Fruit fly (Drosophila melanogaster) whole organism, embryonic: ENCODE measurements around the gene Slimp.

Experiments used
- BtbVII ChIP-seq: fragments of 200-800 bp; sonication (Bioruptor generic); optimal IDR thresholded peaks from 3 replicates; lab custom pipeline; 2017; ENCODE audit warnings: missing biosample characterization, mild to moderate bottlenecking, missing genetic modification characterization
- CG10267 ChIP-seq: fragments of 200-800 bp; sonication (Bioruptor generic); optimal IDR thresholded peaks from 2 replicates; lab custom pipeline; 2018; ENCODE audit warnings: missing biosample characterization, mild to moderate bottlenecking, missing genetic modification characterization, moderate library complexity
- CG10654 ChIP-seq: fragments of 200-800 bp; sonication (Bioruptor generic); optimal IDR thresholded peaks from 2 replicates; lab custom pipeline; 2016; ENCODE audit warnings: missing biosample characterization, missing genetic modification characterization
- CG11723 ChIP-seq: fragments of 200-800 bp; sonication (Bioruptor generic); optimal IDR thresholded peaks from 2 replicates; lab custom pipeline; 2017; ENCODE audit warnings: missing biosample characterization, mild to moderate bottlenecking, missing genetic modification characterization
- CG12071 ChIP-seq: fragments of 200-800 bp; sonication (Bioruptor generic); optimal IDR thresholded peaks from 3 replicates; lab custom pipeline; 2018; ENCODE audit warnings: missing biosample characterization, mild to moderate bottlenecking, missing genetic modification characterization
- CG12104 ChIP-seq: fragments of 200-800 bp; sonication (Bioruptor generic); optimal IDR thresholded peaks from 3 replicates; lab custom pipeline; 2016; ENCODE audit warnings: missing biosample characterization, missing genetic modification characterization
- CG12659 ChIP-seq: fragments of 200-800 bp; sonication (Bioruptor generic); optimal IDR thresholded peaks from 3 replicates; lab custom pipeline; 2017; ENCODE audit warnings: mild to moderate bottlenecking, missing biosample characterization, missing genetic modification reagents, missing genetic modification characterization
- CG13624 ChIP-seq: fragments of 200-800 bp; sonication (Bioruptor generic); optimal IDR thresholded peaks from 2 replicates; lab custom pipeline; 2016; ENCODE audit warnings: missing biosample characterization, missing genetic modification characterization
- CG14014 ChIP-seq: fragments of 200-800 bp; sonication (Bioruptor generic); IDR thresholded peaks from 2 replicates; pipeline ENCODE4 v1.3.6; 2022; ENCODE audit warnings: missing biosample characterization, missing genetic modification characterization
- CG17385 ChIP-seq: fragments of 200-800 bp; sonication (Bioruptor generic); optimal IDR thresholded peaks from 3 replicates; lab custom pipeline; 2018; ENCODE audit warnings: missing biosample characterization, mild to moderate bottlenecking, missing genetic modification characterization
- CG18599 ChIP-seq: fragments of 200-800 bp; sonication (Bioruptor generic); optimal IDR thresholded peaks from 3 replicates; lab custom pipeline; 2017; ENCODE audit warnings: missing biosample characterization, missing genetic modification characterization, mild to moderate bottlenecking, moderate library complexity, missing genetic modification reagents
- CG3281 ChIP-seq: fragments of 200-800 bp; sonication (Bioruptor generic); optimal IDR thresholded peaks from 3 replicates; lab custom pipeline; 2017; ENCODE audit warnings: missing biosample characterization, mild to moderate bottlenecking, missing genetic modification characterization
- CG33557 ChIP-seq: fragments of 200-800 bp; sonication (Bioruptor generic); optimal IDR thresholded peaks from 2 replicates; lab custom pipeline; 2019; ENCODE audit warnings: missing biosample characterization, mild to moderate bottlenecking, missing genetic modification characterization, moderate library complexity
- CG34376 ChIP-seq: fragments of 200-800 bp; sonication (Bioruptor generic); optimal IDR thresholded peaks from 2 replicates; lab custom pipeline; 2018; ENCODE audit warnings: missing biosample characterization, mild to moderate bottlenecking, missing genetic modification characterization
- CG3838 ChIP-seq: fragments of 200-800 bp; sonication (Bioruptor generic); optimal IDR thresholded peaks from 3 replicates; lab custom pipeline; 2016; ENCODE audit warnings: missing biosample characterization, missing genetic modification characterization
- CG9609 ChIP-seq: fragments of 200-800 bp; sonication (Bioruptor generic); optimal IDR thresholded peaks from 3 replicates; lab custom pipeline; 2016; ENCODE audit warnings: missing biosample characterization, missing genetic modification characterization
- Fer1 ChIP-seq: fragments of 200-800 bp; sonication (Bioruptor generic); optimal IDR thresholded peaks from 2 replicates; lab custom pipeline; 2017; ENCODE audit warnings: missing biosample characterization, mild to moderate bottlenecking, missing genetic modification characterization
- Fer2 ChIP-seq: fragments of 200-800 bp; sonication (Bioruptor generic); optimal IDR thresholded peaks from 2 replicates; lab custom pipeline; 2018; ENCODE audit warnings: missing biosample characterization, mild to moderate bottlenecking, missing genetic modification characterization, moderate library complexity
- Fer3 ChIP-seq: fragments of 200-800 bp; sonication (Bioruptor generic); optimal IDR thresholded peaks from 2 replicates; lab custom pipeline; 2018; ENCODE audit warnings: missing biosample characterization, mild to moderate bottlenecking, missing genetic modification characterization, moderate library complexity
- GATAe ChIP-seq: fragments of 200-800 bp; sonication (Bioruptor generic); conservative IDR thresholded peaks from 2 replicates; pipeline ENCODE4 v1.3.6; 2022; ENCODE audit warnings: missing biosample characterization, missing genetic modification characterization
- Hmr ChIP-seq: fragments of 200-800 bp; sonication (Bioruptor generic); optimal IDR thresholded peaks from 3 replicates; lab custom pipeline; 2017; ENCODE audit warnings: mild to moderate bottlenecking, missing biosample characterization, missing genetic modification reagents, missing genetic modification characterization
- Hr51 ChIP-seq, 2 experiments: fragments of 200-800 bp; sonication (Bioruptor generic); optimal IDR thresholded peaks; 2 replicates in 1 of 2; 3 replicates in 1 of 2; lab custom pipeline; 2016 to 2018; ENCODE audit warnings: missing biosample characterization in 2 of 2, missing genetic modification characterization in 2 of 2, mild to moderate bottlenecking in 1 of 2, moderate library complexity in 1 of 2
- Poxn ChIP-seq: fragments of 200-800 bp; sonication (Bioruptor generic); IDR thresholded peaks from 2 replicates; pipeline ENCODE4 v1.3.6; 2022; ENCODE audit warnings: missing biosample characterization, missing genetic modification characterization
- Side ChIP-seq: fragments of 200-800 bp; sonication (Bioruptor generic); optimal IDR thresholded peaks from 2 replicates; lab custom pipeline; 2016; ENCODE audit warnings: missing biosample characterization, missing genetic modification characterization
- Sin3A ChIP-seq: fragments of >200 bp; optimal IDR thresholded peaks from 2 replicates; lab custom pipeline; 2018
- aop ChIP-seq: fragments of 200-800 bp; sonication (Bioruptor generic); IDR thresholded peaks from 2 replicates; pipeline ENCODE4 v1.3.6; 2022; ENCODE audit warnings: missing biosample characterization, missing genetic modification characterization
- br ChIP-seq: fragments of >200 bp; optimal IDR thresholded peaks from 2 replicates; lab custom pipeline; 2017
- caup ChIP-seq: fragments of 200-800 bp; sonication (Bioruptor generic); optimal IDR thresholded peaks from 3 replicates; lab custom pipeline; 2017; ENCODE audit warnings: missing biosample characterization, mild to moderate bottlenecking, missing genetic modification characterization, moderate library complexity; ENCODE audit not compliant: severe bottlenecking
- cwo ChIP-seq: fragments of 200-800 bp; sonication (Bioruptor generic); optimal IDR thresholded peaks from 3 replicates; lab custom pipeline; 2017; ENCODE audit warnings: missing biosample characterization, missing genetic modification characterization, mild to moderate bottlenecking, moderate library complexity, missing genetic modification reagents
- dpn ChIP-seq, 2 experiments: fragments of 200-800 bp; sonication (Bioruptor generic); optimal IDR thresholded peaks; 3 replicates each; lab custom pipeline; 2016; ENCODE audit warnings: missing biosample characterization in 2 of 2, missing genetic modification characterization in 2 of 2
- gem ChIP-seq: fragments of 200-800 bp; sonication (Bioruptor generic); optimal IDR thresholded peaks from 2 replicates; lab custom pipeline; 2019; ENCODE audit warnings: missing biosample characterization, mild to moderate bottlenecking, missing genetic modification characterization, moderate library complexity
- gfzf ChIP-seq: fragments of 200-800 bp; sonication (Bioruptor generic); optimal IDR thresholded peaks from 2 replicates; lab custom pipeline; 2016; ENCODE audit warnings: missing biosample characterization, mild to moderate bottlenecking, missing genetic modification characterization, moderate library complexity
- grau ChIP-seq: fragments of 200-800 bp; optimal IDR thresholded peaks from 3 replicates; lab custom pipeline; 2019; ENCODE audit warnings: missing biosample characterization, mild to moderate bottlenecking, missing genetic modification characterization, moderate library complexity
- gro ChIP-seq: fragments of 200-800 bp; sonication (Bioruptor generic); optimal IDR thresholded peaks from 2 replicates; lab custom pipeline; 2016; ENCODE audit warnings: missing biosample characterization, missing genetic modification characterization
- jumu ChIP-seq: fragments of 200-800 bp; sonication (Bioruptor generic); optimal IDR thresholded peaks from 3 replicates; lab custom pipeline; 2016; ENCODE audit warnings: missing biosample characterization, missing genetic modification characterization
- ken ChIP-seq: fragments of 200-800 bp; sonication (Bioruptor generic); IDR thresholded peaks from 3 replicates; pipeline ENCODE4 v1.3.6; 2022; ENCODE audit warnings: missing biosample characterization, missing genetic modification characterization
- nmo ChIP-seq: fragments of 200-800 bp; sonication (Bioruptor generic); optimal IDR thresholded peaks from 2 replicates; lab custom pipeline; 2018; ENCODE audit warnings: missing biosample characterization, mild to moderate bottlenecking, missing genetic modification characterization, moderate library complexity
- nom ChIP-seq: fragments of 200-800 bp; sonication (Bioruptor generic); optimal IDR thresholded peaks from 2 replicates; lab custom pipeline; 2017; ENCODE audit warnings: missing biosample characterization, missing genetic modification characterization, mild to moderate bottlenecking, moderate library complexity, missing genetic modification reagents
- odd ChIP-seq: fragments of 200-800 bp; sonication (Bioruptor generic); optimal IDR thresholded peaks from 2 replicates; lab custom pipeline; 2017; ENCODE audit warnings: missing biosample characterization, mild to moderate bottlenecking, missing genetic modification characterization
- onecut ChIP-seq: fragments of 200-800 bp; sonication (Bioruptor generic); IDR thresholded peaks from 2 replicates; pipeline ENCODE4 v1.3.6; 2022; ENCODE audit warnings: missing biosample characterization, missing genetic modification characterization
- pho ChIP-seq: fragments of 200-800 bp; sonication (Bioruptor generic); optimal IDR thresholded peaks from 2 replicates; lab custom pipeline; 2016; ENCODE audit warnings: missing biosample characterization, missing genetic modification characterization
- run ChIP-seq: fragments of 200-800 bp; sonication (Bioruptor generic); optimal IDR thresholded peaks from 3 replicates; lab custom pipeline; 2018; ENCODE audit warnings: missing biosample characterization, mild to moderate bottlenecking, missing genetic modification characterization
- tio ChIP-seq: fragments of 200-800 bp; sonication (Bioruptor generic); optimal IDR thresholded peaks from 2 replicates; lab custom pipeline; 2017; ENCODE audit warnings: missing biosample characterization, missing genetic modification characterization, inconsistent platforms
- tna ChIP-seq: fragments of 200-800 bp; sonication (Bioruptor generic); IDR thresholded peaks from 2 replicates; pipeline ENCODE4 v1.3.6; 2022; ENCODE audit warnings: missing biosample characterization, missing genetic modification characterization; ENCODE audit not compliant: partially characterized antibody
- trem ChIP-seq: fragments of 200-800 bp; optimal IDR thresholded peaks from 3 replicates; lab custom pipeline; 2019; ENCODE audit warnings: missing biosample characterization, mild to moderate bottlenecking, missing genetic modification characterization, moderate library complexity
- unc-4 ChIP-seq: fragments of 200-800 bp; sonication (Bioruptor generic); IDR thresholded peaks from 2 replicates; pipeline ENCODE4 v1.3.6; 2022; ENCODE audit warnings: missing biosample characterization, missing genetic modification characterization; ENCODE audit not compliant: partially characterized antibody
- wek ChIP-seq: fragments of 200-800 bp; sonication (Bioruptor generic); optimal IDR thresholded peaks from 3 replicates; lab custom pipeline; 2018; ENCODE audit warnings: missing biosample characterization, mild to moderate bottlenecking, missing genetic modification characterization, moderate library complexity
- zf30C ChIP-seq: fragments of 200-800 bp; sonication (Bioruptor generic); optimal IDR thresholded peaks from 3 replicates; lab custom pipeline; 2018; ENCODE audit warnings: missing biosample characterization, mild to moderate bottlenecking, missing genetic modification characterization

The Slimp gene

dm6 chr3R:24106059-24106631 lies 42.6 kb downstream of the Slimp start (continued):
- no peak for TF ChIP-seq GATAe
- TF ChIP-seq CG18599 (GFP tag; lab: Kevin White, UChicago) = peak; percentile 76
- TF ChIP-seq CG33557 (GFP tag; lab: Kevin White, UChicago) = no peak
- TF ChIP-seq aop (GFP tag; lab: Robert Waterston, UW) = no peak
- peak; percentile 6 for TF ChIP-seq odd (GFP tag; lab: Kevin White, UChicago)
- peak; percentile 39 for TF ChIP-seq CG3838 (GFP tag; lab: Kevin White, UChicago)
- peak; percentile 19 for TF ChIP-seq Fer2 (tag; lab: Kevin White, UChicago)
- peak; percentile 42 to 59 for TF ChIP-seq dpn (GFP tag; optimal IDR thresholded peaks at IDR 0.05; lab: Kevin White, UChicago)
- peak; percentile 76 for TF ChIP-seq Fer1
- no peak for TF ChIP-seq CG12104 (GFP tag; lab: Kevin White, UChicago)
- TF ChIP-seq gem = peak; percentile 51
- no peak for TF ChIP-seq CG34376 (GFP tag; lab: Kevin White, UChicago)
- TF ChIP-seq run (tag; lab: Kevin White, UChicago) = no peak
- peak; percentile 7 for TF ChIP-seq tio (GFP tag; lab: Kevin White, UChicago)
- no peak for TF ChIP-seq zf30C (GFP tag; lab: Kevin White, UChicago)
- peak; percentile 30 for TF ChIP-seq CG12071 (GFP tag; lab: Kevin White, UChicago)
- TF ChIP-seq CG10654 = peak; percentile 11
- peak; percentile 4 for TF ChIP-seq CG11723 (GFP tag; lab: Kevin White, UChicago)
- TF ChIP-seq nmo (GFP tag; lab: Kevin White, UChicago) = peak; percentile 13
- TF ChIP-seq onecut (GFP tag; lab: Robert Waterston, UW) = peak; percentile 60
- TF ChIP-seq CG9609 (GFP tag; lab: Kevin White, UChicago) = no peak
- peak; percentile 26 for TF ChIP-seq Side
- TF ChIP-seq nom (GFP tag; lab: Kevin White, UChicago) = peak; percentile 72
- TF ChIP-seq jumu (GFP tag; lab: Kevin White, UChicago) = no peak

- TF ChIP-seq cwo (GFP tag; lab: Kevin White, UChicago) (peak; percentile 26), CG3281 (GFP tag; lab: Kevin White, UChicago) (peak; percentile 55), Sin3A (lab: Kevin White, UChicago) (peak; percentile 1), Hmr (GFP tag; lab: Kevin White, UChicago) (peak; percentile 56), CG10267 (tag; lab: Kevin White, UChicago) (peak; percentile 23), pho (GFP tag; lab: Kevin White, UChicago) (peak; percentile 23), unc-4 (GFP tag; lab: Robert Waterston, UW) (no peak), gro (GFP tag; lab: Kevin White, UChicago) (peak; percentile 16), ken (no peak), odd (GFP tag; lab: Kevin White, UChicago) (peak; percentile 34), CG17385 (GFP tag; lab: Kevin White, UChicago) (peak; percentile 93), gfzf (GFP tag; lab: Kevin White, UChicago) (peak; percentile 97), CG14014 (no peak), Fer3 (tag; lab: Kevin White, UChicago) (peak; percentile 15), Hr51 (GFP tag; optimal IDR thresholded peaks at IDR 0.05; lab: Kevin White, UChicago) (peak in 1 of 2 experiments; percentile 29), br (no peak), BtbVII (peak; percentile 36), CG12659 (GFP tag; lab: Kevin White, UChicago) (peak; percentile 60), caup (peak; percentile 28), CG13624 (GFP tag; lab: Kevin White, UChicago) (peak; percentile 32), tna (GFP tag; lab: Robert Waterston, UW) (no peak), CG18599 (GFP tag; lab: Kevin White, UChicago) (peak; percentile 47), trem (tag; lab: Kevin White, UChicago) (peak; percentile 73), grau (peak; percentile 18), wek (GFP tag; lab: Kevin White, UChicago) (no peak), Poxn (no peak)
These were observed 43.4 kb downstream of the Slimp start, which contains the start of gene Syx1A for dm6 chr3R:24105312-24105902. Syx1A (minus strand) TSS chr3R:24105763.
